Fruit fly (Drosophila melanogaster) whole organism, embryonic: Measurements from ENCODE around the gene Cap-H2.

Source experiments
- B-H1 ChIP-seq: fragments of 200-800 bp; sonication (Bioruptor generic); IDR thresholded peaks from 3 replicates; pipeline ENCODE4 v1.3.6; 2022; ENCODE audit warnings: missing biosample characterization, missing genetic modification characterization
- C15 ChIP-seq: fragments of 200-800 bp; sonication (Bioruptor generic); IDR thresholded peaks from 3 replicates; pipeline ENCODE4 v1.3.6; 2022; ENCODE audit warnings: missing biosample characterization, missing genetic modification characterization
- CG10462 ChIP-seq: fragments of 200-800 bp; sonication (Bioruptor generic); optimal IDR thresholded peaks from 2 replicates; lab custom pipeline; 2016; ENCODE audit warnings: missing biosample characterization, missing genetic modification characterization
- CG11560 ChIP-seq: fragments of 200-800 bp; sonication (Bioruptor generic); IDR thresholded peaks from 3 replicates; pipeline ENCODE4 v1.3.6; 2022; ENCODE audit warnings: missing biosample characterization, missing genetic modification characterization
- CG16815 ChIP-seq: fragments of 200-800 bp; sonication (Bioruptor generic); optimal IDR thresholded peaks from 3 replicates; lab custom pipeline; 2017; ENCODE audit warnings: missing biosample characterization, mild to moderate bottlenecking, missing genetic modification characterization
- CG17802 ChIP-seq: fragments of 200-800 bp; sonication (Bioruptor generic); optimal IDR thresholded peaks from 2 replicates; lab custom pipeline; 2018; ENCODE audit warnings: missing biosample characterization, mild to moderate bottlenecking, missing genetic modification characterization, moderate library complexity
- CG1792 ChIP-seq: fragments of 200-800 bp; sonication (Bioruptor generic); optimal IDR thresholded peaks from 2 replicates; lab custom pipeline; 2016; ENCODE audit warnings: missing biosample characterization, missing genetic modification characterization
- CG18262 ChIP-seq: fragments of 200-800 bp; optimal IDR thresholded peaks from 3 replicates; lab custom pipeline; 2019; ENCODE audit warnings: missing biosample characterization, mild to moderate bottlenecking, missing genetic modification characterization, moderate library complexity
- CG18476 ChIP-seq: fragments of 200-800 bp; sonication (Bioruptor generic); optimal IDR thresholded peaks from 2 replicates; lab custom pipeline; 2016; ENCODE audit warnings: missing biosample characterization, mild to moderate bottlenecking, missing genetic modification characterization
- CG2199 ChIP-seq: fragments of 200-800 bp; sonication (Bioruptor generic); IDR thresholded peaks from 3 replicates; pipeline ENCODE4 v1.3.6; 2022; ENCODE audit warnings: missing biosample characterization, missing genetic modification characterization
- CG32767 ChIP-seq: fragments of 200-800 bp; sonication (Bioruptor generic); IDR thresholded peaks from 2 replicates; pipeline ENCODE4 v1.3.6; 2022; ENCODE audit warnings: missing biosample characterization, missing genetic modification characterization
- CG3847 ChIP-seq: fragments of 200-800 bp; sonication (Bioruptor generic); IDR thresholded peaks from 2 replicates; pipeline ENCODE4 v1.3.6; 2022; ENCODE audit warnings: missing biosample characterization, missing genetic modification characterization
- CG4707 ChIP-seq: fragments of 200-800 bp; sonication (Bioruptor generic); optimal IDR thresholded peaks from 2 replicates; lab custom pipeline; 2018; ENCODE audit warnings: missing biosample characterization, mild to moderate bottlenecking, missing genetic modification characterization, moderate library complexity
- CG9727 ChIP-seq: fragments of 200-800 bp; sonication (Bioruptor generic); optimal IDR thresholded peaks from 3 replicates; lab custom pipeline; 2017; ENCODE audit warnings: missing biosample characterization, mild to moderate bottlenecking, missing genetic modification characterization
- CG9876 ChIP-seq: fragments of 200-800 bp; sonication (Bioruptor generic); optimal IDR thresholded peaks from 2 replicates; lab custom pipeline; 2016; ENCODE audit warnings: missing biosample characterization, missing genetic modification characterization
- CG9932 ChIP-seq: fragments of 200-800 bp; sonication (Bioruptor generic); IDR thresholded peaks from 2 replicates; pipeline ENCODE4 v1.3.6; 2022; ENCODE audit warnings: missing biosample characterization, missing genetic modification characterization
- Drgx ChIP-seq: fragments of 200-800 bp; sonication (Bioruptor generic); IDR thresholded peaks from 2 replicates; pipeline ENCODE4 v1.3.6; 2022; ENCODE audit warnings: missing biosample characterization, missing genetic modification characterization
- Ets97D ChIP-seq: fragments of 200-800 bp; sonication (Bioruptor generic); optimal IDR thresholded peaks from 3 replicates; lab custom pipeline; 2016; ENCODE audit warnings: missing biosample characterization, missing genetic modification characterization
- H2.0 ChIP-seq: fragments of 200-800 bp; sonication (Bioruptor generic); IDR thresholded peaks from 2 replicates; pipeline ENCODE4 v1.3.6; 2022; ENCODE audit warnings: missing biosample characterization, missing genetic modification characterization
- HLH3B ChIP-seq: fragments of 200-800 bp; sonication (Bioruptor generic); IDR thresholded peaks from 2 replicates; pipeline ENCODE4 v1.3.6; 2022; ENCODE audit warnings: missing biosample characterization, missing genetic modification characterization
- Hand ChIP-seq: fragments of 200-800 bp; sonication (Bioruptor generic); optimal IDR thresholded peaks from 2 replicates; lab custom pipeline; 2017; ENCODE audit warnings: mild to moderate bottlenecking, missing biosample characterization, missing genetic modification reagents, missing genetic modification characterization
- NfI ChIP-seq: fragments of 200-800 bp; sonication (Bioruptor generic); optimal IDR thresholded peaks from 3 replicates; lab custom pipeline; 2018; ENCODE audit warnings: missing biosample characterization, mild to moderate bottlenecking, missing genetic modification characterization, moderate library complexity
- Pdp1 ChIP-seq, 2 experiments: fragments of 200-800 bp; sonication (Bioruptor generic); optimal IDR thresholded peaks; 3 replicates each; lab custom pipeline; 2016; ENCODE audit warnings: missing biosample characterization in 2 of 2, missing genetic modification characterization in 2 of 2, mild to moderate bottlenecking in 1 of 2, moderate library complexity in 1 of 2
- Side ChIP-seq: fragments of 200-800 bp; sonication (Bioruptor generic); optimal IDR thresholded peaks from 2 replicates; lab custom pipeline; 2016; ENCODE audit warnings: missing biosample characterization, missing genetic modification characterization
- Sox100B ChIP-seq: fragments of 200-800 bp; sonication (Bioruptor generic); optimal IDR thresholded peaks from 3 replicates; lab custom pipeline; 2018; ENCODE audit warnings: missing biosample characterization, mild to moderate bottlenecking, missing genetic modification characterization
- Sox102F ChIP-seq: fragments of 200-800 bp; sonication (Bioruptor generic); optimal IDR thresholded peaks from 2 replicates; lab custom pipeline; 2018; ENCODE audit warnings: missing biosample characterization, mild to moderate bottlenecking, missing genetic modification characterization, moderate library complexity
- Xbp1 ChIP-seq: fragments of 200-800 bp; sonication (Bioruptor generic); optimal IDR thresholded peaks from 3 replicates; lab custom pipeline; 2016; ENCODE audit warnings: missing biosample characterization, mild to moderate bottlenecking, missing genetic modification characterization
- aop ChIP-seq: fragments of 200-800 bp; sonication (Bioruptor generic); IDR thresholded peaks from 2 replicates; pipeline ENCODE4 v1.3.6; 2022; ENCODE audit warnings: missing biosample characterization, missing genetic modification characterization
- az2 ChIP-seq: fragments of 200-800 bp; sonication (Bioruptor generic); optimal IDR thresholded peaks from 3 replicates; lab custom pipeline; 2016; ENCODE audit warnings: missing biosample characterization, missing genetic modification characterization
- btn ChIP-seq: fragments of 200-800 bp; sonication (Bioruptor generic); optimal IDR thresholded peaks from 2 replicates; lab custom pipeline; 2016; ENCODE audit warnings: missing biosample characterization, missing genetic modification characterization
- cas ChIP-seq: fragments of 200-800 bp; sonication (Bioruptor generic); IDR thresholded peaks from 2 replicates; pipeline ENCODE4 v1.3.6; 2022; ENCODE audit warnings: missing biosample characterization, missing genetic modification characterization
- cg ChIP-seq: fragments of 200-800 bp; sonication (Bioruptor generic); optimal IDR thresholded peaks from 3 replicates; lab custom pipeline; 2019; ENCODE audit warnings: missing biosample characterization, mild to moderate bottlenecking, missing genetic modification characterization, moderate library complexity
- corto ChIP-seq: fragments of 200-800 bp; sonication (Bioruptor generic); optimal IDR thresholded peaks from 2 replicates; lab custom pipeline; 2016; ENCODE audit warnings: missing biosample characterization, mild to moderate bottlenecking, missing genetic modification characterization, moderate library complexity
- crp ChIP-seq, 2 experiments: fragments of 200-800 bp; sonication (Bioruptor generic); optimal IDR thresholded peaks; 2 replicates in 1 of 2; 3 replicates in 1 of 2; lab custom pipeline; 2017; ENCODE audit warnings: missing biosample characterization in 2 of 2, missing genetic modification characterization in 2 of 2, mild to moderate bottlenecking in 1 of 2, moderate library complexity in 1 of 2
- disco-r ChIP-seq: fragments of 200-800 bp; sonication (Bioruptor generic); optimal IDR thresholded peaks from 2 replicates; lab custom pipeline; 2016; ENCODE audit warnings: missing biosample characterization, missing genetic modification characterization
- dysf ChIP-seq: fragments of 200-800 bp; sonication (Bioruptor generic); IDR thresholded peaks from 3 replicates; pipeline ENCODE4 v1.3.6; 2022; ENCODE audit warnings: missing biosample characterization, missing genetic modification characterization
- ftz-f1 ChIP-seq: fragments of 200-800 bp; sonication (Bioruptor generic); optimal IDR thresholded peaks from 2 replicates; lab custom pipeline; 2016; ENCODE audit warnings: missing biosample characterization, missing genetic modification characterization
- grn ChIP-seq: fragments of 200-800 bp; sonication (Bioruptor generic); optimal IDR thresholded peaks from 3 replicates; lab custom pipeline; 2017; ENCODE audit warnings: missing biosample characterization, missing genetic modification characterization
- ham ChIP-seq: fragments of 200-800 bp; sonication (Bioruptor generic); IDR thresholded peaks from 2 replicates; pipeline ENCODE4 v1.3.6; 2022; ENCODE audit warnings: missing biosample characterization, missing genetic modification characterization
- lbe ChIP-seq: fragments of 200-800 bp; sonication (Bioruptor generic); optimal IDR thresholded peaks from 2 replicates; lab custom pipeline; 2016; ENCODE audit warnings: missing biosample characterization, mild to moderate bottlenecking, missing genetic modification characterization
- lola ChIP-seq, 3 experiments: fragments of >200 bp in 2 of 3; fragments of 200-800 bp in 1 of 3; sonication (Bioruptor generic) in 1 of 3; optimal IDR thresholded peaks; 2 replicates each; lab custom pipeline; 2017 to 2019; ENCODE audit warnings: missing biosample characterization in 3 of 3, missing genetic modification characterization in 3 of 3, mild to moderate bottlenecking in 1 of 3, moderate library complexity in 1 of 3
- lov ChIP-seq, 2 experiments: fragments of 200-800 bp in 1 of 2; fragments of >200 bp in 1 of 2; sonication (Bioruptor generic) in 1 of 2; IDR thresholded peaks in 1 of 2; optimal IDR thresholded peaks in 1 of 2; 2 replicates in 1 of 2; 3 replicates in 1 of 2; pipeline versions ENCODE4 v1.3.6 to Lab custom; 2017 to 2022; ENCODE audit warnings: missing biosample characterization in 1 of 2, missing genetic modification characterization in 1 of 2
- mld ChIP-seq: fragments of 200-800 bp; sonication (Bioruptor generic); IDR thresholded peaks from 3 replicates; pipeline ENCODE4 v1.3.6; 2022; ENCODE audit warnings: missing biosample characterization, missing genetic modification characterization; ENCODE audit not compliant: partially characterized antibody
- nerfin-1 ChIP-seq: fragments of 200-800 bp; sonication (Bioruptor generic); optimal IDR thresholded peaks from 3 replicates; lab custom pipeline; 2019; ENCODE audit warnings: missing biosample characterization, mild to moderate bottlenecking, missing genetic modification characterization, moderate library complexity
- pan ChIP-seq, 4 experiments: fragments of >200 bp in 3 of 4; fragments of 200-800 bp in 1 of 4; sonication (Bioruptor generic) in 1 of 4; optimal IDR thresholded peaks in 3 of 4; IDR thresholded peaks in 1 of 4; 2 replicates each; pipeline versions ENCODE4 v1.3.6 to Lab custom; 2017 to 2022; ENCODE audit warnings: missing biosample characterization in 2 of 4, missing genetic modification characterization in 2 of 4, mixed read lengths in 1 of 4
- psq ChIP-seq: fragments of 200-800 bp; sonication (Bioruptor generic); optimal IDR thresholded peaks from 2 replicates; lab custom pipeline; 2017; ENCODE audit warnings: missing biosample characterization, missing genetic modification characterization
- sima ChIP-seq: fragments of 200-800 bp; sonication (Bioruptor generic); optimal IDR thresholded peaks from 2 replicates; lab custom pipeline; 2016; ENCODE audit warnings: missing biosample characterization, missing genetic modification characterization
- slou ChIP-seq: fragments of 200-800 bp; sonication (Bioruptor generic); optimal IDR thresholded peaks from 3 replicates; lab custom pipeline; 2016; ENCODE audit warnings: missing biosample characterization, missing genetic modification characterization
- tap ChIP-seq: fragments of 200-800 bp; optimal IDR thresholded peaks from 3 replicates; lab custom pipeline; 2019; ENCODE audit warnings: missing biosample characterization, mild to moderate bottlenecking, missing genetic modification characterization, moderate library complexity
- wek ChIP-seq: fragments of 200-800 bp; sonication (Bioruptor generic); optimal IDR thresholded peaks from 3 replicates; lab custom pipeline; 2018; ENCODE audit warnings: missing biosample characterization, mild to moderate bottlenecking, missing genetic modification characterization, moderate library complexity

Cap-H2 gene

DNA sequence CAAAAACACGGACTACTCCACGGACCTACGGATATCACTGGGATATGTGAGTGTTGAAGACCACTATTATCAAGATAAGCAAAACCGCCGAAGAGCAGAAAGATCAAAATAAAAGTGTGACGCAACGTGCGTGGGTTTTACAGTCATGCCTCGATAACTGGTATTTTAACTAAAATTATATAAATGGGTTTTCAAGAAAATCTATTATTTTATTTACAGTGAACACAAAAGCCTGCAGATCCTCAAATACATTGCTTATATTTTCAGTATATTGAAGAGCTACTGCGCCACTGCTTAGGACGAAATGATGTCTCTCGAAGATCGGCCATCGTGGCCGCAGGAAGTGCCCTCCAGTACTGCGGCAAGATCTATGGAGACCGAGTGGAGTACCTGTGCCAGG, 870 bp downstream of the Cap-H2 start (continued):
- no peak for TF ChIP-seq HLH3B (GFP tag; lab: Robert Waterston, UW)
- no peak for TF ChIP-seq Drgx (GFP tag; lab: Robert Waterston, UW)
- TF ChIP-seq disco-r (GFP tag; lab: Kevin White, UChicago), result no peak
- TF ChIP-seq C15 (GFP tag; lab: Robert Waterston, UW), result 0 out of 3 replicates have a peak, but pooled peaks have one; percentile 12
- TF ChIP-seq crp (GFP tag; optimal IDR thresholded peaks at IDR 0.05; lab: Kevin White, UChicago), result no peak
- no peak for TF ChIP-seq btn
- TF ChIP-seq Sox100B (GFP tag; lab: Kevin White, UChicago), result no peak
- no peak for TF ChIP-seq B-H1 (GFP tag; lab: Robert Waterston, UW)
- no peak for TF ChIP-seq Ets97D (GFP tag; lab: Kevin White, UChicago)
- no peak for TF ChIP-seq NfI (GFP tag; lab: Kevin White, UChicago)
- TF ChIP-seq az2 (GFP tag; lab: Kevin White, UChicago), result no peak
- TF ChIP-seq psq (GFP tag; lab: Kevin White, UChicago), result no peak
- TF ChIP-seq pan (optimal IDR thresholded peaks at IDR 0.05; lab: Kevin White, UChicago), result no peak
- TF ChIP-seq pan (GFP tag; optimal IDR thresholded peaks at IDR 0.05 in 1 of 2, IDR thresholded peaks at IDR 0.05 in 1 of 2), result peak in 1 of 2 experiments; percentile 29
- no peak for TF ChIP-seq CG18262 (tag; lab: Kevin White, UChicago)
- TF ChIP-seq CG17802 (tag; lab: Kevin White, UChicago), result no peak
- TF ChIP-seq CG2199 (GFP tag; lab: Robert Waterston, UW), result no peak
- no peak for TF ChIP-seq sima (GFP tag; lab: Kevin White, UChicago)
- no peak for TF ChIP-seq tap (tag; lab: Kevin White, UChicago)
- TF ChIP-seq H2.0, result 0 out of 2 replicates have a peak, but pooled peaks have one; percentile 15
- TF ChIP-seq ham, result no peak
- TF ChIP-seq CG16815, result no peak
- no peak for TF ChIP-seq Side
- no peak for TF ChIP-seq CG3847
- peak; percentile 24 for TF ChIP-seq Xbp1 (GFP tag; lab: Kevin White, UChicago)
- TF ChIP-seq lov (optimal IDR thresholded peaks at IDR 0.05; lab: Kevin White, UChicago), result no peak
- no peak for TF ChIP-seq lov (GFP tag; IDR thresholded peaks at IDR 0.05; lab: Robert Waterston, UW)
- TF ChIP-seq CG9932, result peak; percentile 21; the same call in 1 of the 2 replicates
- TF ChIP-seq nerfin-1 (tag; lab: Kevin White, UChicago), result no peak
- TF ChIP-seq Sox102F (GFP tag; lab: Kevin White, UChicago), result no peak
- TF ChIP-seq slou (GFP tag; lab: Kevin White, UChicago), result no peak
- TF ChIP-seq ftz-f1 (GFP tag; lab: Kevin White, UChicago), result no peak
- no peak for TF ChIP-seq CG32767 (GFP tag; lab: Robert Waterston, UW)
- no peak for TF ChIP-seq CG11560 (tag; lab: Robert Waterston, UW)
- TF ChIP-seq cas (GFP tag; lab: Robert Waterston, UW), result no peak
- TF ChIP-seq CG18476, result no peak
- TF ChIP-seq CG10462, result no peak
- no peak for TF ChIP-seq CG1792
- no peak for TF ChIP-seq corto
- TF ChIP-seq Hand (GFP tag; lab: Kevin White, UChicago), result no peak
- no peak for TF ChIP-seq CG9727 (GFP tag; lab: Kevin White, UChicago)
- no peak for TF ChIP-seq cg (GFP tag; lab: Kevin White, UChicago)
- TF ChIP-seq lbe (GFP tag; lab: Kevin White, UChicago), result no peak
- TF ChIP-seq CG9876 (GFP tag; lab: Kevin White, UChicago), result no peak
- no peak for TF ChIP-seq aop
- no peak for TF ChIP-seq mld (GFP tag; lab: Robert Waterston, UW)
- TF ChIP-seq CG4707 (GFP tag; lab: Kevin White, UChicago), result no peak
- no peak for TF ChIP-seq wek (GFP tag; lab: Kevin White, UChicago)
- peak; percentile 3 to 94 for TF ChIP-seq Pdp1 (GFP tag; optimal IDR thresholded peaks at IDR 0.05; lab: Kevin White, UChicago)
- peak; percentile 25; the same call in 1 of the 3 replicates for TF ChIP-seq dysf (GFP tag; lab: Robert Waterston, UW)
- no peak for TF ChIP-seq grn
- no peak for TF ChIP-seq lola (GFP tag; optimal IDR thresholded peaks at IDR 0.05; lab: Kevin White, UChicago)
